Worm (Caenorhabditis elegans): ENCODE measurements around the gene nhr-172.

DNA sequence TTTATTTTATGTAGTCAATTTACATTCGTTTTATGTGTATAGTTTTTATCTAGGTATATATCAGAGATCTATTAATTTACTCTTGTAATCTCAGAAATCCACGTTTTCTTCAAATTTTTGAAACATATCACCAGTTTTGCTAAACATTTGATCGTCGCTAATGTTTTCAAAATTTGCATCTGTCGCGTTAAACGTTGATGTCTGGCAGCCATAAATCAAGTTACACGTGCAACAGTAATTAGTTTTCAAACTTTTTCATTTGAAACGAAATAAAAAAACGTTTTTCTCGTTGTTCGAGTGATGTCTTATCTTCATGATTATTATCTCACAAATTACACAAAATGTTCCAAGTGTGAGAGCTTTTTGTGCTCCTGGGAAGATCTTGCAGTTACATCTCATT, 11.4 kb upstream of the nhr-172 start, which contains the start of gene srh-79:
- TF ChIP-seq him-1 (tag; optimal IDR thresholded peaks at IDR 0.05) = no peak
- no peak for TF ChIP-seq dao-5 (tag; optimal IDR thresholded peaks at IDR 0.05)
